Worm (Caenorhabditis elegans) whole organism, L4/young adult: ENCODE data around the gene srh-219.

Experiments used
- W03F9.2 ChIP-seq: fragments of 150-350 bp; optimal IDR thresholded peaks from 2 replicates; lab custom pipeline; 2014; ENCODE audit warnings: missing biosample characterization, missing genetic modification characterization
- dao-5 ChIP-seq: sonication (generic microtip); optimal IDR thresholded peaks from 2 replicates; lab custom pipeline; 2016; ENCODE audit warnings: missing genotype, missing genetic modification characterization, moderate library complexity, missing compliant biosample characterization
- him-1 ChIP-seq: sonication (generic microtip); optimal IDR thresholded peaks from 2 replicates; lab custom pipeline; 2016; ENCODE audit warnings: missing genotype, missing genetic modification reagents, missing genetic modification characterization, missing compliant biosample characterization

DNA sequence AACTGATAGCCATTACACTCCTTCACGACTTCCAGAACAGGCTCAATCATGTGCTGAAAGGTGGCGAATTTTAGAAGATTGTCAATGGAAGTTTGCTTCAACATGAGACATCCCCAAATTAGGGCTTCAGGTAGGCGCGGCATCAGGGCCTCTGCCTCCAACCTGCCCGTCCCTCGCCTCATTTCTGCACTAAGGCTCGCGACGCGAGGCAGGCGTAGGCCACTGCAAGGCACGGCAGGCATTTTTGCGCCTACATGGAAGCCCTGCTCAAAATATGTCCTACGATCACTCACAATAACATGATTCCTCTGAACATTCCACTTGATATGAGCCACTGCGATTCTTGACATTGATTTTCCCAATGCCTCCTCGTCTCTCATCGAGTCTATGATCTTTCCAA lies 48.0 kb downstream of the srh-219 start:
- TF ChIP-seq W03F9.2 (tag; lab: Kevin White, UChicago), result no peak
- TF ChIP-seq dao-5 (tag; lab: Kevin White, UChicago), result no peak
- TF ChIP-seq him-1 (tag; lab: Kevin White, UChicago), result no peak
